Fruit fly (Drosophila melanogaster): Measurements from ENCODE around the gene Phlpp.

The Phlpp gene

DNA sequence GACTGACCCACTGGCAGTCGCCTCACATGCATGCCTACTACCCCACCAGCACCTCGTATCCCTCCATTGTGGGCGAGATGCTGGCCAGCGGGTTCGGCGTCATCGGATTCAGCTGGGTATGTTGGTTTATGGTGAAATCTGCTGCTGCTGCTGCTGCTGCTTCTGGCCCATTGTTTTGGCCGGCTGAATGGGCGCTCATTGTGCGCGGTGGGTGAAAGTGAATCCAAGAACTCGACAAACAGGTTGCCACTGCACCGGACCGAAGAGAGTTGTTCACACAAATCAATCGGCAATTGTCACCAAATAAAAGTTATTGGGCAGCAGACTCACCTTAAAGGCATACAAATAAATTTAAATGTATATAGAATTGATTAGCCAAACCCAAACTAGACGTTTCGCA, 53.3 kb downstream of the Phlpp start:
- TF ChIP-seq Hr78 (GFP tag; optimal IDR thresholded peaks at IDR 0.05) (no peak), dl (GFP tag; optimal IDR thresholded peaks at IDR 0.05; ENCODE audit: insufficient read depth in 1 of 2, partially characterized antibody in 2 of 2) (no peak), jim (GFP tag; optimal IDR thresholded peaks at IDR 0.05) (no peak), Hnf4 (GFP tag; optimal IDR thresholded peaks at IDR 0.05) (no peak), Jra (GFP tag; optimal IDR thresholded peaks at IDR 0.05) (no peak), foxo (GFP tag; optimal IDR thresholded peaks at IDR 0.05) (no peak), sage (GFP tag; optimal IDR thresholded peaks at IDR 0.05) (no peak), usp (GFP tag; optimal IDR thresholded peaks at IDR 0.05) (no peak), dsf (GFP tag; optimal IDR thresholded peaks at IDR 0.05; ENCODE audit: borderline replicate concordance) (no peak), psq (GFP tag; optimal IDR thresholded peaks at IDR 0.05) (no peak), CG9705 (GFP tag; optimal IDR thresholded peaks at IDR 0.05) (no peak), GATAd (GFP tag; optimal IDR thresholded peaks at IDR 0.05) (no peak), brk (GFP tag; optimal IDR thresholded peaks at IDR 0.05) (no peak), Rel (GFP tag; optimal IDR thresholded peaks at IDR 0.05) (no peak), Rel (tag; optimal IDR thresholded peaks at IDR 0.05) (no peak)
